Worm (Caenorhabditis elegans) whole organism, L1 larva: ENCODE measurements around the gene R102.11.

Experiments
- C16A3.4 ChIP-seq: fragments of 150-350 bp; optimal IDR thresholded peaks from 2 replicates; lab custom pipeline; 2014; ENCODE audit warnings: missing biosample characterization, missing genetic modification characterization
- blmp-1 ChIP-seq: fragments of 150-350 bp; optimal IDR thresholded peaks from 2 replicates; lab custom pipeline; 2014; ENCODE audit warnings: missing biosample characterization, missing genetic modification characterization
- ces-1 ChIP-seq: fragments of 150-350 bp; optimal IDR thresholded peaks from 2 replicates; lab custom pipeline; 2014; ENCODE audit warnings: missing biosample characterization, missing genetic modification reagents, missing genetic modification characterization
- dpl-1 ChIP-seq, 3 experiments: fragments of 150-350 bp in 2 of 3; sonication (generic microtip) in 1 of 3; optimal IDR thresholded peaks; 2 replicates each; lab custom pipeline; 2014 to 2017; ENCODE audit warnings: missing biosample characterization in 3 of 3, missing genetic modification characterization in 3 of 3, missing genetic modification reagents in 3 of 3
- efl-1 ChIP-seq, 4 experiments: fragments of 150-350 bp; optimal IDR thresholded peaks in 3 of 4; peaks in 1 of 4; 1 replicate in 1 of 4; 2 replicates in 3 of 4; lab custom pipeline; 2014; ENCODE audit warnings: missing biosample characterization in 2 of 4, missing genetic modification characterization in 2 of 4, missing genetic modification reagents in 2 of 4
- egl-27 ChIP-seq, 2 experiments: fragments of 150-350 bp in 1 of 2; sonication (generic microtip); optimal IDR thresholded peaks; 3 replicates each; lab custom pipeline; 2017 to 2018; ENCODE audit warnings: missing biosample characterization in 2 of 2, missing genetic modification characterization in 2 of 2, missing genetic modification reagents in 2 of 2
- elt-3 ChIP-seq, 6 experiments: fragments of 150-350 bp in 1 of 6; sonication (generic microtip); optimal IDR thresholded peaks; 2 replicates each; lab custom pipeline; 2017 to 2018; ENCODE audit warnings: missing biosample characterization in 6 of 6, missing genetic modification characterization in 6 of 6, inconsistent platforms in 1 of 6
- ets-5 ChIP-seq: fragments of 200-800 bp; sonication (Bioruptor generic); IDR thresholded peaks from 2 replicates; pipeline ENCODE4 v1.3.6; 2022; ENCODE audit warnings: missing genetic modification characterization, missing compliant biosample characterization
- fkh-4 ChIP-seq: sonication (generic microtip); optimal IDR thresholded peaks from 2 replicates; lab custom pipeline; 2016; ENCODE audit warnings: missing compliant biosample characterization, missing genetic modification characterization, borderline replicate concordance
- fkh-8 ChIP-seq: sonication (generic microtip); optimal IDR thresholded peaks from 2 replicates; lab custom pipeline; 2016; ENCODE audit warnings: mild to moderate bottlenecking, missing genetic modification characterization, missing compliant biosample characterization
- grh-1 ChIP-seq: fragments of 200-800 bp; sonication (Bioruptor generic); IDR thresholded peaks from 2 replicates; pipeline ENCODE4 v1.3.6; 2022; ENCODE audit warnings: missing genetic modification reagents, missing genetic modification characterization, missing compliant biosample characterization
- hlh-17 ChIP-seq: fragments of 200-800 bp; sonication (Bioruptor generic); optimal IDR thresholded peaks from 2 replicates; lab custom pipeline; 2018; ENCODE audit warnings: missing genetic modification characterization, mild to moderate bottlenecking, missing compliant biosample characterization, moderate library complexity, borderline replicate concordance
- irx-1 ChIP-seq: sonication (generic microtip); optimal IDR thresholded peaks from 2 replicates; lab custom pipeline; 2016; ENCODE audit warnings: missing genetic modification characterization, missing compliant biosample characterization
- lin-14 ChIP-seq: fragments of 200-800 bp; sonication (Bioruptor generic); optimal IDR thresholded peaks from 2 replicates; lab custom pipeline; 2018; ENCODE audit warnings: mild to moderate bottlenecking, missing genetic modification characterization, moderate library complexity, missing compliant biosample characterization
- lin-35 ChIP-seq, 2 experiments: fragments of 150-350 bp; optimal IDR thresholded peaks; 2 replicates each; lab custom pipeline; 2014; ENCODE audit warnings: missing biosample characterization in 2 of 2, missing genetic modification characterization in 2 of 2, missing genetic modification reagents in 2 of 2
- lir-3 ChIP-seq: sonication (generic microtip); optimal IDR thresholded peaks from 2 replicates; lab custom pipeline; 2016; ENCODE audit warnings: mild to moderate bottlenecking, missing genetic modification characterization, moderate library complexity, missing compliant biosample characterization; ENCODE audit not compliant: poor library complexity
- lsy-2 ChIP-seq, 2 experiments: fragments of 150-350 bp; optimal IDR thresholded peaks; 2 replicates each; lab custom pipeline; 2014; ENCODE audit warnings: missing biosample characterization in 2 of 2, missing genetic modification characterization in 2 of 2
- mab-9 ChIP-seq: fragments of 200-800 bp; sonication (Bioruptor generic); IDR thresholded peaks from 2 replicates; pipeline ENCODE4 v1.3.6; 2022; ENCODE audit warnings: missing genetic modification reagents, missing genetic modification characterization, missing compliant biosample characterization
- mdl-1 ChIP-seq, 2 experiments: fragments of 150-350 bp; optimal IDR thresholded peaks; 2 replicates each; lab custom pipeline; 2014 to 2017; ENCODE audit warnings: missing biosample characterization in 2 of 2, missing genetic modification characterization in 2 of 2, inconsistent platforms in 1 of 2
- mep-1 ChIP-seq: fragments of 150-350 bp; optimal IDR thresholded peaks from 2 replicates; lab custom pipeline; 2014; ENCODE audit warnings: missing biosample characterization, missing genetic modification characterization
- nhr-20 ChIP-seq: sonication (generic microtip); optimal IDR thresholded peaks from 2 replicates; lab custom pipeline; 2016; ENCODE audit warnings: mild to moderate bottlenecking, missing genetic modification characterization, missing compliant biosample characterization
- nhr-237 ChIP-seq: fragments of 150-350 bp; optimal IDR thresholded peaks from 2 replicates; lab custom pipeline; 2014; ENCODE audit warnings: missing biosample characterization, missing genetic modification characterization
- nhr-28 ChIP-seq: fragments of 150-350 bp; optimal IDR thresholded peaks from 2 replicates; lab custom pipeline; 2014; ENCODE audit warnings: missing biosample characterization, missing genetic modification characterization
- nhr-47 ChIP-seq: sonication (generic microtip); optimal IDR thresholded peaks from 2 replicates; lab custom pipeline; 2016; ENCODE audit warnings: mild to moderate bottlenecking, missing genetic modification characterization, moderate library complexity, missing compliant biosample characterization
- nhr-71 ChIP-seq: sonication (generic microtip); optimal IDR thresholded peaks from 2 replicates; lab custom pipeline; 2016; ENCODE audit warnings: mild to moderate bottlenecking, missing genetic modification characterization, moderate library complexity, missing compliant biosample characterization
- nhr-77 ChIP-seq: fragments of 150-350 bp; optimal IDR thresholded peaks from 2 replicates; lab custom pipeline; 2014; ENCODE audit warnings: missing biosample characterization, missing genetic modification characterization
- nhr-85 ChIP-seq: sonication (generic microtip); peaks from one replicate; lab custom pipeline; 2016; ENCODE audit warnings: missing genetic modification characterization, inconsistent platforms, missing compliant biosample characterization
- nhr-90 ChIP-seq: sonication (generic microtip); optimal IDR thresholded peaks from 2 replicates; lab custom pipeline; 2016; ENCODE audit warnings: mild to moderate bottlenecking, missing genetic modification characterization, missing compliant biosample characterization; ENCODE audit not compliant: poor library complexity
- rnt-1 ChIP-seq: sonication (generic microtip); optimal IDR thresholded peaks from 2 replicates; lab custom pipeline; 2016; ENCODE audit warnings: mild to moderate bottlenecking, missing genetic modification characterization, moderate library complexity, missing compliant biosample characterization
- skn-1 ChIP-seq: fragments of 150-350 bp; optimal IDR thresholded peaks from 2 replicates; lab custom pipeline; 2014; ENCODE audit warnings: missing biosample characterization, missing genetic modification characterization
- snpc-4 ChIP-seq: fragments of 150-350 bp; optimal IDR thresholded peaks from 2 replicates; lab custom pipeline; 2014; ENCODE audit warnings: missing biosample characterization, missing genetic modification characterization
- snu-23 ChIP-seq: sonication (generic microtip); optimal IDR thresholded peaks from 2 replicates; lab custom pipeline; 2016; ENCODE audit warnings: missing genetic modification characterization, missing compliant biosample characterization
- sup-37 ChIP-seq: fragments of 200-800 bp; sonication (Bioruptor generic); optimal IDR thresholded peaks from 2 replicates; lab custom pipeline; 2018; ENCODE audit warnings: mild to moderate bottlenecking, missing genetic modification characterization, missing compliant biosample characterization
- swsn-7 ChIP-seq: sonication (generic microtip); optimal IDR thresholded peaks from 2 replicates; lab custom pipeline; 2016; ENCODE audit warnings: missing genetic modification characterization, missing compliant biosample characterization
- tlp-1 ChIP-seq: fragments of 150-350 bp; optimal IDR thresholded peaks from 2 replicates; lab custom pipeline; 2014; ENCODE audit warnings: missing biosample characterization, missing genetic modification characterization
- unc-98 ChIP-seq: fragments of 200-800 bp; sonication (Bioruptor generic); IDR thresholded peaks from 2 replicates; pipeline ENCODE4 v1.3.6; 2022; ENCODE audit warnings: missing genetic modification characterization, missing compliant biosample characterization
- xbp-1 ChIP-seq: sonication (generic microtip); optimal IDR thresholded peaks from 2 replicates; lab custom pipeline; 2016; ENCODE audit warnings: missing genetic modification characterization, missing compliant biosample characterization
- zag-1 ChIP-seq: fragments of 150-350 bp; optimal IDR thresholded peaks from 2 replicates; lab custom pipeline; 2014; ENCODE audit warnings: missing biosample characterization, missing genetic modification characterization

R102.11 gene

ce11 chrIV:10718075-10718474, 18.5 kb upstream of the R102.11 start:
- TF ChIP-seq nhr-28 (tag; lab: Kevin White, UChicago) (no peak), tlp-1 (tag; lab: Kevin White, UChicago) (no peak), grh-1 (no peak), ces-1 (GFP tag; lab: Kevin White, UChicago) (no peak), blmp-1 (peak; percentile 51), sup-37 (GFP tag; lab: Kevin White, UChicago) (no peak)

DNA sequence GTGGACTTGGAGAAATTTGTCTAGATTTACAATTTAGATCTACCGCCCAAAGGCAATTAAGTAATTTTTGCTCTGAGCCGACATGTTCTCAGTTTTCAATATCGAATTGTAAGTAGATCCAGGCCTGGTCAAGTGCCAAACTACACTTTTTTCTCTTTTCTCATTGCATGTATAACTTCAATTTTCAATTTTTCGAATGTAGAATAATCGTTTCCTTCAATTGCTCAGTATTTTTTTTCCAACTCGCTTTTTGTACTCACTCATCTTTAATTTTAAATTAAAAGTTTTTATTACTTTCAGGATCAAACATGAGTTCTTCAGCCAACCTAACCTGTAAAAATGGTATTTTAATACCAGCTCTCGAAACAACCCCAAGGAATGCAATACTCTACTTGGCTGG, 16.8 kb upstream of the R102.11 start, which contains the start of gene ncx-3:
Gene ncx-3, plus strand, starts transcription at position 301 of the 400 bp plus-strand sequence.
- TF ChIP-seq sup-37 (GFP tag; lab: Kevin White, UChicago) (no peak), snpc-4 (tag; lab: Kevin White, UChicago) (no peak), hlh-17 (GFP tag; lab: Kevin White, UChicago) (no peak), mdl-1 (tag; optimal IDR thresholded peaks at IDR 0.05; lab: Kevin White, UChicago) (no peak), lir-3 (tag; lab: Kevin White, UChicago) (no peak), ets-5 (GFP tag; lab: Robert Waterston, UW) (no peak), dpl-1 (GFP tag; optimal IDR thresholded peaks at IDR 0.05; lab: Kevin White, UChicago) (no peak), fkh-4 (tag; lab: Kevin White, UChicago) (no peak), elt-3 (tag; optimal IDR thresholded peaks at IDR 0.05; lab: Kevin White, UChicago) (no peak), unc-98 (no peak), mab-9 (no peak), C16A3.4 (tag; lab: Kevin White, UChicago) (no peak), nhr-237 (tag; lab: Kevin White, UChicago) (no peak)

DNA sequence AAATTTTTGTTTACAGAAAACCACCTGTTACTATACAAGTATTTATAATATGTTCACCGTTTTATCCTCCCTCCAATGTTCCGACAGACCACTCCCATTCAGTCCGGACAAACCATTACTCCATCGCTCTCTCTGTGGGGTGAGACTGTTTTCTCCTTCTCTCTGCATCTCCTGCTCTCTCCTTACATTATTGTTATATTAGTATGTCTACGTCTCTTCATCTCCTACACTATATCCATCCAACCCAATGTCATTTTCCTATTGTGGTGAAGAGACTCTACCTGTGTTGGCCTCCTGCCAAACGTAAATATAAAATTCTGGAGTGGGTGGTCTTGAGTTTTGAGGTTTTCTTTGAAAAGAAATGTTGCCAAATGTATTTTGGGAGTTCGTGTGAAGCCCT, 15.0 kb upstream of the R102.11 start:
- TF ChIP-seq fkh-8, result peak; percentile 42
- TF ChIP-seq zag-1, result no peak
- TF ChIP-seq lin-35 (GFP tag; optimal IDR thresholded peaks at IDR 0.05; lab: Kevin White, UChicago), result peak in 1 of 2 experiments; percentile 46
- TF ChIP-seq skn-1 (tag; lab: Kevin White, UChicago), result no peak
- TF ChIP-seq nhr-77 (tag; lab: Kevin White, UChicago), result peak; percentile 28
- TF ChIP-seq mdl-1 (tag; optimal IDR thresholded peaks at IDR 0.05; lab: Kevin White, UChicago), result no peak
- peak; percentile 23 to 29 for TF ChIP-seq efl-1 (optimal IDR thresholded peaks at IDR 0.05; lab: Kevin White, UChicago)
- peak; percentile 0 to 89 for TF ChIP-seq efl-1 (GFP tag; optimal IDR thresholded peaks at IDR 0.05 in 1 of 2; lab: Kevin White, UChicago)
- TF ChIP-seq nhr-85 (tag; lab: Kevin White, UChicago), result peak; percentile 68
- peak; percentile 15 to 33 for TF ChIP-seq lsy-2 (tag; optimal IDR thresholded peaks at IDR 0.05; lab: Kevin White, UChicago)
- peak; percentile 23 for TF ChIP-seq swsn-7
- peak; percentile 45 for TF ChIP-seq nhr-71 (tag; lab: Kevin White, UChicago)
- TF ChIP-seq nhr-47, result peak; percentile 10
- peak; percentile 58 for TF ChIP-seq nhr-20 (tag; lab: Kevin White, UChicago)
- no peak for TF ChIP-seq rnt-1 (tag; lab: Kevin White, UChicago)
- TF ChIP-seq xbp-1 (tag; lab: Kevin White, UChicago), result peak; percentile 20
- TF ChIP-seq irx-1 (tag; lab: Kevin White, UChicago), result no peak
- peak; percentile 7 to 13 (median 12) for TF ChIP-seq dpl-1 (GFP tag; optimal IDR thresholded peaks at IDR 0.05; lab: Kevin White, UChicago)
- TF ChIP-seq egl-27 (tag; optimal IDR thresholded peaks at IDR 0.05; lab: Kevin White, UChicago), result no peak
- peak; percentile 59 for TF ChIP-seq mep-1 (tag; lab: Kevin White, UChicago)
- TF ChIP-seq lin-14, result peak; percentile 75
- no peak for TF ChIP-seq sup-37 (GFP tag; lab: Kevin White, UChicago)
- peak; percentile 22 for TF ChIP-seq nhr-90 (tag; lab: Kevin White, UChicago)
- TF ChIP-seq blmp-1, result peak; percentile 57
- peak; percentile 60 for TF ChIP-seq snu-23 (GFP tag; lab: Kevin White, UChicago)
